Fruit fly (Drosophila melanogaster): ENCODE data around the gene His3.3A.

The His3.3A gene

dm6 chr2L:5085561-5085960 is 30.7 kb downstream of the His3.3A start (continued):
- no peak for TF ChIP-seq CG6808 (GFP tag; optimal IDR thresholded peaks at IDR 0.05)
- peak; percentile 45 for TF ChIP-seq CG8632 (GFP tag; optimal IDR thresholded peaks at IDR 0.05)
- TF ChIP-seq CG16779 (tag; optimal IDR thresholded peaks at IDR 0.05): no peak
- TF ChIP-seq OdsH (GFP tag; optimal IDR thresholded peaks at IDR 0.05): peak; percentile 31
- TF ChIP-seq fd85E (GFP tag; optimal IDR thresholded peaks at IDR 0.05): no peak
- TF ChIP-seq ss (GFP tag; optimal IDR thresholded peaks at IDR 0.05): no peak
- TF ChIP-seq CG11294 (GFP tag; IDR thresholded peaks at IDR 0.05): peak; percentile 19; the same call in 1 of the 2 replicates

DNA sequence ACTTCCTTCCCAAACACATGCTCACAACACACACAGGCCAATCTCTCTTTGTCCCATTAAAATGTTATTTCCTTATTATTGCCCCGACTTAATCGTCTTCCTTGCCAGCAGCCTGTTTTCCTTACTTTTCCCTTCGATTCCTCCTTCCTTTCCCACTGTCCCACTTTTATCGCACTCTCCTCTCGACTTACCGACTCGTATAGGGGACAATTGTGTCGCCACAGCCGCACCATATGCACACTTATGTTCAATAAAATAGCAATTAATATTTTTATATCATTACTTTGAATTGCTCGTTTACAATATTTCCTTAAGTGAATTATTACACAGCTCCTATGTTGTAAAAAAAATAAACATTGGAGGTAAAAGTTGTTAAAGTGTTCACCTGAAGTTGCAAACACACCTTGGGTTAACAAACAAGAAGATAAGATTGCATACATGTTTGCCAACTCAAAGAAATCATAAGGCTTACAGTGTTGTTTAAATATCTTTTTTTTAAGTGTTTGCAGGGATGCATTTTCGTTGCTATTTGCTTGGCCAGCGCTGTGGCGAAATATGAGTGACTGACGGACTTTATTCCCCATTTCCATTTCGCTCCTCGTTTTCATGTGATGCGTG is 32.2 kb downstream of the His3.3A start:
- TF ChIP-seq CG6276 (GFP tag; optimal IDR thresholded peaks at IDR 0.05): peak; percentile 86
- peak; percentile 90 for TF ChIP-seq net (GFP tag; optimal IDR thresholded peaks at IDR 0.05)
- TF ChIP-seq Eip93F (GFP tag; optimal IDR thresholded peaks at IDR 0.05): peak; percentile 49
- peak; percentile 78 for TF ChIP-seq Ets21C (GFP tag; optimal IDR thresholded peaks at IDR 0.05)
- peak; percentile 85 for TF ChIP-seq CG10631 (GFP tag; optimal IDR thresholded peaks at IDR 0.05)
- peak; percentile 91 for TF ChIP-seq esn (GFP tag; optimal IDR thresholded peaks at IDR 0.05)
- peak; percentile 88 for TF ChIP-seq OdsH (GFP tag; optimal IDR thresholded peaks at IDR 0.05)
- peak; percentile 15 for TF ChIP-seq Hr38 (GFP tag; optimal IDR thresholded peaks at IDR 0.05)
- TF ChIP-seq lz (GFP tag; optimal IDR thresholded peaks at IDR 0.05): peak; percentile 86
- TF ChIP-seq topi (GFP tag; optimal IDR thresholded peaks at IDR 0.05): peak; percentile 88
- peak; percentile 86 for TF ChIP-seq Smox (GFP tag; optimal IDR thresholded peaks at IDR 0.05)
- peak; percentile 98 for TF ChIP-seq Eip78C (GFP tag)
- TF ChIP-seq CG6854 (GFP tag; optimal IDR thresholded peaks at IDR 0.05): peak; percentile 84
- TF ChIP-seq acj6 (GFP tag; optimal IDR thresholded peaks at IDR 0.05): peak; percentile 90
- peak; percentile 83 for TF ChIP-seq Ets96B (tag; optimal IDR thresholded peaks at IDR 0.05)
- TF ChIP-seq Sox102F (GFP tag; optimal IDR thresholded peaks at IDR 0.05): peak; percentile 89
- TF ChIP-seq achi (GFP tag; optimal IDR thresholded peaks at IDR 0.05): peak; percentile 88
- peak; percentile 69 for TF ChIP-seq Gug (GFP tag; IDR thresholded peaks at IDR 0.05)
- TF ChIP-seq Blimp-1 (GFP tag; optimal IDR thresholded peaks at IDR 0.05): peak; percentile 74
- peak; percentile 83 for TF ChIP-seq CG11762 (GFP tag; optimal IDR thresholded peaks at IDR 0.05; ENCODE audit: insufficient read depth)
- TF ChIP-seq Lpt (GFP tag; optimal IDR thresholded peaks at IDR 0.05): peak; percentile 86
- peak; percentile 81 for TF ChIP-seq dsx (GFP tag; optimal IDR thresholded peaks at IDR 0.05; ENCODE audit: poor library complexity, severe bottlenecking)
- peak; percentile 86 for TF ChIP-seq CG8319 (GFP tag; optimal IDR thresholded peaks at IDR 0.05)
- peak; percentile 72 for TF ChIP-seq vri (GFP tag; optimal IDR thresholded peaks at IDR 0.05)
- peak; percentile 57; the same call in 1 of the 2 replicates for TF ChIP-seq CG11294 (GFP tag; IDR thresholded peaks at IDR 0.05)
- TF ChIP-seq CG16779 (tag; optimal IDR thresholded peaks at IDR 0.05): peak; percentile 79
- peak; percentile 91 for TF ChIP-seq CG6792 (GFP tag; optimal IDR thresholded peaks at IDR 0.05)
- TF ChIP-seq Sox14 (GFP tag; optimal IDR thresholded peaks at IDR 0.05): peak; percentile 86
- peak; percentile 86 for TF ChIP-seq CG6808 (GFP tag; optimal IDR thresholded peaks at IDR 0.05)
- peak; percentile 89 for TF ChIP-seq CG8632 (GFP tag; optimal IDR thresholded peaks at IDR 0.05)
- TF ChIP-seq fd59A (GFP tag; optimal IDR thresholded peaks at IDR 0.05): peak; percentile 82
- peak; percentile 91 for TF ChIP-seq Hr4 (GFP tag; optimal IDR thresholded peaks at IDR 0.05)
- peak; percentile 88 for TF ChIP-seq CG34406 (GFP tag; optimal IDR thresholded peaks at IDR 0.05)
- peak; percentile 89 for TF ChIP-seq CG3919 (GFP tag; optimal IDR thresholded peaks at IDR 0.05)
- TF ChIP-seq svp (GFP tag): peak; percentile 91
- peak; percentile 78 for TF ChIP-seq CG9139 (GFP tag; optimal IDR thresholded peaks at IDR 0.05)
- TF ChIP-seq CG4318 (GFP tag; optimal IDR thresholded peaks at IDR 0.05): peak; percentile 81
- peak; percentile 84 for TF ChIP-seq CG31627 (GFP tag; optimal IDR thresholded peaks at IDR 0.05)
- peak; percentile 83 for TF ChIP-seq Hr39 (GFP tag; optimal IDR thresholded peaks at IDR 0.05)
- TF ChIP-seq CG6163 (GFP tag; IDR thresholded peaks at IDR 0.05): peak; percentile 81
- TF ChIP-seq CG32006 (GFP tag; optimal IDR thresholded peaks at IDR 0.05): peak; percentile 92
- peak; percentile 85 for TF ChIP-seq CG8119 (GFP tag; IDR thresholded peaks at IDR 0.05)
- peak; percentile 75 for TF ChIP-seq CG11902 (GFP tag; optimal IDR thresholded peaks at IDR 0.05)
- TF ChIP-seq CG15336 (GFP tag; IDR thresholded peaks at IDR 0.05): peak; percentile 82
- TF ChIP-seq cyc (GFP tag; optimal IDR thresholded peaks at IDR 0.05): peak; percentile 81
- peak; percentile 82 to 91 for TF ChIP-seq ss (GFP tag; optimal IDR thresholded peaks at IDR 0.05)
- peak; percentile 75 for TF ChIP-seq Sox15 (GFP tag; optimal IDR thresholded peaks at IDR 0.05)
- peak; percentile 68 for TF ChIP-seq fd85E (GFP tag; optimal IDR thresholded peaks at IDR 0.05)
